Worm (Caenorhabditis elegans) whole organism, L2 larva: Measurements from ENCODE around the gene F42A6.2.

ENCODE experiments used
- C34F6.9 ChIP-seq: fragments of 150-350 bp; optimal IDR thresholded peaks from 2 replicates; lab custom pipeline; 2014; ENCODE audit warnings: missing biosample characterization, missing genetic modification characterization
- F13H6.1 ChIP-seq: sonication (generic microtip); optimal IDR thresholded peaks from 2 replicates; lab custom pipeline; 2016; ENCODE audit warnings: missing genetic modification characterization, missing compliant biosample characterization
- R02D3.7 ChIP-seq: fragments of 150-350 bp; optimal IDR thresholded peaks from 2 replicates; lab custom pipeline; 2014; ENCODE audit warnings: missing biosample characterization, missing genetic modification characterization
- Y55F3AM.14 ChIP-seq: fragments of 200-800 bp; sonication (Bioruptor generic); optimal IDR thresholded peaks from 2 replicates; lab custom pipeline; 2018; ENCODE audit warnings: mild to moderate bottlenecking, missing genetic modification characterization, missing compliant biosample characterization
- ZK546.5 ChIP-seq: sonication (generic microtip); optimal IDR thresholded peaks from 2 replicates; lab custom pipeline; 2017; ENCODE audit warnings: missing biosample characterization, missing genetic modification characterization
- alr-1 ChIP-seq: fragments of 150-350 bp; optimal IDR thresholded peaks from 2 replicates; lab custom pipeline; 2014; ENCODE audit warnings: missing biosample characterization, missing genetic modification characterization
- aly-2 ChIP-seq: fragments of 150-350 bp; optimal IDR thresholded peaks from 2 replicates; lab custom pipeline; 2014; ENCODE audit warnings: missing biosample characterization, missing genetic modification characterization
- ceh-16 ChIP-seq: fragments of 150-350 bp; optimal IDR thresholded peaks from 2 replicates; lab custom pipeline; 2014; ENCODE audit warnings: missing biosample characterization, missing genetic modification characterization
- ceh-82 ChIP-seq: fragments of 150-350 bp; optimal IDR thresholded peaks from 2 replicates; lab custom pipeline; 2014; ENCODE audit warnings: missing biosample characterization, missing genetic modification characterization
- crh-2 ChIP-seq: sonication (generic microtip); optimal IDR thresholded peaks from 2 replicates; lab custom pipeline; 2017; ENCODE audit warnings: missing biosample characterization, missing genetic modification characterization
- egl-27 ChIP-seq: sonication (generic microtip); optimal IDR thresholded peaks from 3 replicates; lab custom pipeline; 2017; ENCODE audit warnings: missing biosample characterization, missing genetic modification reagents, missing genetic modification characterization
- elt-3 ChIP-seq: sonication (generic microtip); optimal IDR thresholded peaks from 2 replicates; lab custom pipeline; 2017; ENCODE audit warnings: missing biosample characterization, missing genetic modification characterization
- fos-1 ChIP-seq: fragments of 150-350 bp; optimal IDR thresholded peaks from 2 replicates; lab custom pipeline; 2014; ENCODE audit warnings: missing biosample characterization, missing genetic modification characterization
- gmeb-1 ChIP-seq: fragments of 150-350 bp; optimal IDR thresholded peaks from 2 replicates; lab custom pipeline; 2014; ENCODE audit warnings: missing biosample characterization, missing genetic modification characterization
- lin-13 ChIP-seq: fragments of 150-350 bp; optimal IDR thresholded peaks from 2 replicates; lab custom pipeline; 2014; ENCODE audit warnings: missing biosample characterization, missing genetic modification reagents, missing genetic modification characterization
- lin-39 ChIP-seq: fragments of 150-350 bp; optimal IDR thresholded peaks from 2 replicates; lab custom pipeline; 2014; ENCODE audit warnings: missing biosample characterization, missing genetic modification reagents, missing genetic modification characterization
- mab-5 ChIP-seq: fragments of 150-350 bp; optimal IDR thresholded peaks from 2 replicates; lab custom pipeline; 2014; ENCODE audit warnings: missing biosample characterization, missing genetic modification characterization
- mbf-1 ChIP-seq: sonication (generic microtip); optimal IDR thresholded peaks from 2 replicates; lab custom pipeline; 2017; ENCODE audit warnings: missing biosample characterization, missing genetic modification characterization
- mdl-1 ChIP-seq, 2 experiments: fragments of 150-350 bp in 1 of 2; sonication (generic microtip) in 1 of 2; optimal IDR thresholded peaks; 2 replicates each; lab custom pipeline; 2017; ENCODE audit warnings: missing biosample characterization in 2 of 2, missing genetic modification characterization in 2 of 2
- nhr-10 ChIP-seq: sonication (generic microtip); optimal IDR thresholded peaks from 2 replicates; lab custom pipeline; 2017; ENCODE audit warnings: missing biosample characterization, missing genetic modification characterization
- nhr-11 ChIP-seq: fragments of 150-350 bp; optimal IDR thresholded peaks from 2 replicates; lab custom pipeline; 2014; ENCODE audit warnings: missing biosample characterization, missing genetic modification characterization
- nhr-129 ChIP-seq: fragments of 150-350 bp; optimal IDR thresholded peaks from 2 replicates; lab custom pipeline; 2014; ENCODE audit warnings: missing biosample characterization, missing genetic modification characterization
- nhr-237 ChIP-seq: fragments of 150-350 bp; optimal IDR thresholded peaks from 2 replicates; lab custom pipeline; 2014; ENCODE audit warnings: missing biosample characterization, missing genetic modification characterization
- nhr-25 ChIP-seq: fragments of 150-350 bp; sonication (generic microtip); optimal IDR thresholded peaks from 3 replicates; lab custom pipeline; 2014; ENCODE audit warnings: missing biosample characterization, missing genetic modification characterization
- nhr-6 ChIP-seq: fragments of 150-350 bp; optimal IDR thresholded peaks from 2 replicates; lab custom pipeline; 2014; ENCODE audit warnings: missing biosample characterization, missing genetic modification characterization
- nhr-77 ChIP-seq: fragments of 150-350 bp; optimal IDR thresholded peaks from 2 replicates; lab custom pipeline; 2014; ENCODE audit warnings: missing biosample characterization, missing genetic modification characterization
- sem-4 ChIP-seq: fragments of 150-350 bp; optimal IDR thresholded peaks from 2 replicates; lab custom pipeline; 2014; ENCODE audit warnings: missing biosample characterization, missing genetic modification reagents, missing genetic modification characterization
- skn-1 ChIP-seq: sonication (generic microtip); optimal IDR thresholded peaks from 2 replicates; lab custom pipeline; 2017; ENCODE audit warnings: missing biosample characterization, missing genetic modification characterization
- sma-3 ChIP-seq: sonication (generic microtip); optimal IDR thresholded peaks from 2 replicates; lab custom pipeline; 2016; ENCODE audit warnings: missing genetic modification reagents, missing genetic modification characterization, missing compliant biosample characterization
- sma-9 ChIP-seq, 2 experiments: fragments of 150-350 bp in 1 of 2; sonication (generic microtip) in 1 of 2; optimal IDR thresholded peaks; 2 replicates each; lab custom pipeline; 2014 to 2016; ENCODE audit warnings: missing genetic modification characterization in 2 of 2, mild to moderate bottlenecking in 1 of 2, missing biosample characterization in 1 of 2, missing compliant biosample characterization in 1 of 2, missing genetic modification reagents in 1 of 2, moderate library complexity in 1 of 2
- snpc-4 ChIP-seq: fragments of 150-350 bp; optimal IDR thresholded peaks from 2 replicates; lab custom pipeline; 2014; ENCODE audit warnings: missing biosample characterization, missing genetic modification characterization
- unc-39 ChIP-seq: fragments of 150-350 bp; optimal IDR thresholded peaks from 2 replicates; lab custom pipeline; 2014; ENCODE audit warnings: missing biosample characterization, missing genetic modification characterization
- unc-55 ChIP-seq: fragments of 150-350 bp; sonication (generic microtip); optimal IDR thresholded peaks from 3 replicates; lab custom pipeline; 2014; ENCODE audit warnings: missing biosample characterization, missing genetic modification reagents, missing genetic modification characterization
- unc-62 ChIP-seq: fragments of 150-350 bp; optimal IDR thresholded peaks from 2 replicates; lab custom pipeline; 2014; ENCODE audit warnings: missing biosample characterization, missing genetic modification reagents, missing genetic modification characterization
- zag-1 ChIP-seq: fragments of 150-350 bp; optimal IDR thresholded peaks from 2 replicates; lab custom pipeline; 2014; ENCODE audit warnings: missing biosample characterization, missing genetic modification characterization
- ztf-1 ChIP-seq: fragments of 200-800 bp; sonication (Bioruptor generic); conservative IDR thresholded peaks from 2 replicates; pipeline ENCODE4 v1.3.6; 2022; ENCODE audit warnings: missing genetic modification characterization, missing compliant biosample characterization
- ztf-11 ChIP-seq: sonication (generic microtip); optimal IDR thresholded peaks from 2 replicates; lab custom pipeline; 2017; ENCODE audit warnings: missing biosample characterization, missing genetic modification characterization
- ztf-4 ChIP-seq: fragments of 150-350 bp; optimal IDR thresholded peaks from 2 replicates; lab custom pipeline; 2014; ENCODE audit warnings: missing biosample characterization, missing genetic modification characterization

F42A6.2 gene

DNA sequence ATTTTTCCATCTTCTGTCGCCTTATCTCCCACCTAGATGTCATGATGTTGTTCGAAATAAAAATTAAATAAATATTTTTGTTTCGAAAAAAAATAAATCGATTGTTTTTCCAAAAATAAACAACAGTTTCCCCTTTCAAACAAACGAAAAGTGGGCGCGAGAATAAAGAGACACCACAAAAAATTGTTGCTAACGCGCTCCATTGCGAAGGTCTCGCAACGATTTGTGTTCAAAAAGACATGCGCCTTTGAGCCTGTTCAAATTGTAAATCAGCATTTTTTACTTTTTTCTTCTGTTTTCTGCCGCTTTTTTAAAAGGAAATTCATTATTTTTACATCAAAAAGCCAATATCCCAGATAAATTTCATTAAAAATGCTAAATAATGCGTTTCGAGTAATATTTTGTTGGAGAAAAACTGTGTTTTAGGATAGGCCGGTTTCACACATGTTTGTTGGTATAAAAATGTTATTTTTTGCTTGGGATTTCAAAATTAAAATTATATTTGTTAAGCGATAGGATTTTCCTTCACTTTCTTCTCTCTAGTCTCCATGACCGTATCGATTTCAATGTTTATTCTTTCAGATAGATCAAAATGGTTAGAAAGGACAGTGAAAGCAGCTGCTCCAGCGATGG lies 46.6 kb upstream of the F42A6.2 start, which contains the start of gene W08E12.7 (continued):
- TF ChIP-seq unc-55 (peak; percentile 99), ZK546.5 (tag; lab: Kevin White, UChicago) (peak; percentile 54), crh-2 (tag; lab: Kevin White, UChicago) (peak; percentile 97), ceh-82 (tag; lab: Kevin White, UChicago) (no peak), sma-9 (GFP tag; optimal IDR thresholded peaks at IDR 0.05; lab: Kevin White, UChicago) (peak; percentile 89), sma-9 (tag; optimal IDR thresholded peaks at IDR 0.05; lab: Kevin White, UChicago) (no peak), R02D3.7 (peak; percentile 23), lin-39 (tag; lab: Kevin White, UChicago) (peak; percentile 64), unc-62 (GFP tag; lab: Kevin White, UChicago) (no peak), F13H6.1 (tag; lab: Kevin White, UChicago) (peak; percentile 90), nhr-77 (tag; lab: Kevin White, UChicago) (peak; percentile 77), fos-1 (tag; lab: Kevin White, UChicago) (peak; percentile 95), unc-39 (tag; lab: Kevin White, UChicago) (no peak), ztf-1 (GFP tag; lab: Robert Waterston, UW) (no peak), alr-1 (tag; lab: Kevin White, UChicago) (no peak), snpc-4 (peak; percentile 84), aly-2 (no peak), mab-5 (tag; lab: Kevin White, UChicago) (peak; percentile 81), mbf-1 (no peak), nhr-237 (tag; lab: Kevin White, UChicago) (peak; percentile 14)

DNA sequence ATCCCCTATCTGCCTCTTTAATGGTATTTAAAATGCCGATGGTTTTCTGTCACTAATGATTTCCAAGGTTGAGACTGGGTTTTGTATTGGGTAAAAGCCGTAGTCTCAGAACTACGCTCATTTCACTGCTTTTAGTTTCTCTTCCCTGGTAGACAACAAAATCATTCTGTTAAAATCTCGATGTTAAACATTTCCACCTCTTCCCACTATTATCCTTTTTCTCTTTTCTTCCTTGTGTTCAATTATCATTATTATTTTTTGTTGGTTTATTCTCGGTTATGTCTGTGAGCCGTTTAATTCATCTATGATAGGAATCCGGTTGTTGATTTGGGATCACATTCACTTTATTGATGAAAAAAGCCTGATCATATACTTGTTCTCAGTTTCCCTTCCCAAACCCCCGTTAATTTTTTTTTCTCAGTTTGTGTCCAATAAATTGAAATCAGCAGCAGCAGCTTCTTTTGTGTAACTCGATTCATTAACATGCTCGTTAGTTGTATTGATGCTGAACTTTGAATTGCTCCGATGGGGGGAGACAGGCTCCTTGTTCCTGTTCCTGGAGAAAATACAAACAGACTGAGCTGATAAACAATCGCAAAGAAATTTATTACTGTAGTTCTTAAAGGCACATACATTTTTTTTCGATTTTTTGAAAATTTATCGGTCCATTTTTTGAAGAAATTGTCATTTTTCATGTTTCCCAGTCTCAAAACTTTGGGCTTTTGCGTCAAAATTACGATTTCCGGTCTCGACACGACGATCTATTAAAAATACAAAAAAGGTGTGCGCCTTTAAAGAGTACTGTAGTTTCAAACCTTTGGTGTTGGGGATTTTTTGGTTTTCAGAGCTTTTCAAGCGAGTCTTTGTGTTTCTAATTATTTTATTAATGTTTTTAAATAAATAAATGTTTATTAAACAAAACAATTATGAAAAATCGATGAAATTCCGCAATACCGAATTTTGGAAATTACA lies 44.4 kb upstream of the F42A6.2 start:
- TF ChIP-seq gmeb-1 (tag; lab: Kevin White, UChicago): no peak
- TF ChIP-seq sma-3: no peak
- TF ChIP-seq mbf-1: no peak
- TF ChIP-seq unc-62 (GFP tag; lab: Kevin White, UChicago): no peak
- TF ChIP-seq C34F6.9 (tag; lab: Kevin White, UChicago): no peak
- no peak for TF ChIP-seq nhr-77 (tag; lab: Kevin White, UChicago)
- TF ChIP-seq ztf-1 (GFP tag; lab: Robert Waterston, UW): no peak
- TF ChIP-seq lin-13 (GFP tag; lab: Kevin White, UChicago): no peak
- no peak for TF ChIP-seq nhr-6 (tag; lab: Kevin White, UChicago)
- TF ChIP-seq nhr-11 (tag; lab: Kevin White, UChicago): no peak
- no peak for TF ChIP-seq nhr-129 (tag; lab: Kevin White, UChicago)
- no peak for TF ChIP-seq ztf-11 (tag; lab: Kevin White, UChicago)
- no peak for TF ChIP-seq mdl-1 (tag; optimal IDR thresholded peaks at IDR 0.05; lab: Kevin White, UChicago)
- TF ChIP-seq elt-3 (tag; lab: Kevin White, UChicago): no peak
- no peak for TF ChIP-seq unc-39 (tag; lab: Kevin White, UChicago)
- TF ChIP-seq nhr-25: no peak

DNA sequence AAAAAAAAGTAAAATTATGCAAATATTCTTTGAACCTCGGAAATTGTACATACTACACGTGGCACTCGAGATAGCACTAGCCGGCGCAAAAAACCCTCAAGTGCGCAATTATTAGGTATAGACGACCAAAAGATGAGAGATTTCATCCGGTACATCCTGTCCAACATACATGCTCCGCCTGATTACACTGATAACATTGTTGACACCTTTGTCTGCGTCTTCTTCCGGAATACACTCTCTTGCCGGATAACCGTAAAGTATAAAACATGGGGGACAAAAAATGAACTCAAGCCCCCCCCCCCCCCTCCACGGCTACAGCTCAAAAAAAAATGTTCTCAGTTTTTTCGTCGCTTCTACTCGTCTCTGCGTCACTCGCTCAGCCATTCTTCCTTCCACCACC lies 43.0 kb upstream of the F42A6.2 start, which contains the start of gene W08E12.6:
Gene W08E12.6 (plus strand): TSS at position 301 of the 400 bp plus-strand sequence.
- TF ChIP-seq alr-1 (tag; lab: Kevin White, UChicago): no peak
- no peak for TF ChIP-seq gmeb-1 (tag; lab: Kevin White, UChicago)
- TF ChIP-seq lin-13 (GFP tag; lab: Kevin White, UChicago): no peak
- TF ChIP-seq skn-1 (tag; lab: Kevin White, UChicago): no peak
- TF ChIP-seq sem-4 (tag; lab: Kevin White, UChicago): no peak
- TF ChIP-seq ceh-16: no peak
- TF ChIP-seq zag-1 (tag; lab: Kevin White, UChicago): no peak
- TF ChIP-seq nhr-10: no peak

ce11 chrIV:3299229-3299628 lies 42.0 kb upstream of the F42A6.2 start:
- TF ChIP-seq gmeb-1 (tag; lab: Kevin White, UChicago): no peak
- no peak for TF ChIP-seq unc-55
- no peak for TF ChIP-seq R02D3.7
- TF ChIP-seq sem-4 (tag; lab: Kevin White, UChicago): no peak
- no peak for TF ChIP-seq lin-13 (GFP tag; lab: Kevin White, UChicago)
- TF ChIP-seq skn-1 (tag; lab: Kevin White, UChicago): no peak
- TF ChIP-seq Y55F3AM.14 (GFP tag; lab: Kevin White, UChicago): no peak
- no peak for TF ChIP-seq C34F6.9 (tag; lab: Kevin White, UChicago)
- TF ChIP-seq alr-1 (tag; lab: Kevin White, UChicago): no peak
- TF ChIP-seq ztf-4 (tag; lab: Kevin White, UChicago): no peak
- no peak for TF ChIP-seq mbf-1
- no peak for TF ChIP-seq nhr-25
- TF ChIP-seq F13H6.1 (tag; lab: Kevin White, UChicago): no peak
- TF ChIP-seq nhr-77 (tag; lab: Kevin White, UChicago): no peak
- TF ChIP-seq egl-27 (tag; lab: Kevin White, UChicago): no peak
